Worm (Caenorhabditis elegans): ENCODE measurements around the gene T13G4.7.

DNA sequence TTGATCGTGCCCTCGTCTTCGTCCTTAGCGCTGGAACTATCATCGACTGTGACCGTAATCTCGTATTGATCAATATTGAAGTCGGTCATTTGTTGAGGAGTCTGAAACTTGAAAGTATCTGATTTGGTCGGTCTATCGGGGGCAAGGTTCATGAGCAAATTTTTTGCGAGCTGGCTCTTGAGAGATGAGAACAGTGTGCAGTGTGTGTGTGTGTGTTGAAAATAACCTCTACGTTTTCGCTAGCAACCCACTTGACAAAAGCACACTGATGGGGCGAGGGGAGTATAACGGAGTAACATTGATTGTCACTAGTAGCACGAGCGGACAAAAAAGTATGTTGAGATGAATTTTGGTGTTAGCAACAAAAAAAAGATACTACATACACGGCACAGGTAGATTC, 32.9 kb upstream of the T13G4.7 start, which contains the start of gene C25G6.3:
- TF ChIP-seq unc-39 (tag; optimal IDR thresholded peaks at IDR 0.05) (no peak), unc-62 (GFP tag; optimal IDR thresholded peaks at IDR 0.05) (no peak), nhr-28 (tag; optimal IDR thresholded peaks at IDR 0.05) (no peak), lsy-2 (tag; optimal IDR thresholded peaks at IDR 0.05) (no peak), drap-1 (GFP tag; optimal IDR thresholded peaks at IDR 0.05) (no peak), snpc-4 (tag; optimal IDR thresholded peaks at IDR 0.05) (no peak), blmp-1 (tag; optimal IDR thresholded peaks at IDR 0.05) (no peak), lin-32 (GFP tag; optimal IDR thresholded peaks at IDR 0.05) (no peak), nhr-12 (tag; optimal IDR thresholded peaks at IDR 0.05) (no peak)
